Worm (Caenorhabditis elegans) whole organism, L3 larva: ENCODE measurements around the gene F15A4.2.

ENCODE experiments used
- ama-1 ChIP-seq: fragments of 150-350 bp; optimal IDR thresholded peaks from 2 replicates; lab custom pipeline; 2018
- ceh-9 ChIP-seq: sonication (generic microtip); optimal IDR thresholded peaks from 2 replicates; lab custom pipeline; 2018; ENCODE audit warnings: missing biosample characterization, missing genetic modification characterization
- egl-27 ChIP-seq: sonication (generic microtip); optimal IDR thresholded peaks from 4 replicates; lab custom pipeline; 2017; ENCODE audit warnings: missing biosample characterization, missing genetic modification reagents, missing genetic modification characterization
- fkh-10 ChIP-seq: sonication (generic microtip); optimal IDR thresholded peaks from 2 replicates; lab custom pipeline; 2017; ENCODE audit warnings: missing biosample characterization, missing genetic modification reagents, missing genetic modification characterization
- fos-1 ChIP-seq: fragments of 150-350 bp; optimal IDR thresholded peaks from 2 replicates; lab custom pipeline; 2014; ENCODE audit warnings: missing biosample characterization, missing genetic modification characterization
- lin-15B ChIP-seq: fragments of 150-350 bp; optimal IDR thresholded peaks from 2 replicates; lab custom pipeline; 2014; ENCODE audit warnings: missing biosample characterization, missing genetic modification characterization
- nhr-76 ChIP-seq: fragments of 150-350 bp; sonication (generic microtip); optimal IDR thresholded peaks from 5 replicates; lab custom pipeline; 2014; ENCODE audit warnings: missing biosample characterization, missing genetic modification characterization
- pqm-1 ChIP-seq: fragments of 150-350 bp; optimal IDR thresholded peaks from 2 replicates; lab custom pipeline; 2017; ENCODE audit warnings: missing biosample characterization, missing genetic modification characterization, inconsistent platforms
- skn-1 ChIP-seq: fragments of 150-350 bp; optimal IDR thresholded peaks from 2 replicates; lab custom pipeline; 2014; ENCODE audit warnings: missing biosample characterization, missing genetic modification characterization
- unc-39 ChIP-seq: sonication (generic microtip); optimal IDR thresholded peaks from 4 replicates; lab custom pipeline; 2017; ENCODE audit warnings: missing biosample characterization, missing genetic modification characterization
- unc-62 ChIP-seq: fragments of 150-350 bp; sonication (generic microtip); optimal IDR thresholded peaks from 4 replicates; lab custom pipeline; 2014; ENCODE audit warnings: missing biosample characterization, missing genetic modification reagents, missing genetic modification characterization
- ztf-4 ChIP-seq: fragments of 150-350 bp; optimal IDR thresholded peaks from 2 replicates; lab custom pipeline; 2014; ENCODE audit warnings: missing biosample characterization, missing genetic modification characterization

ce11 chrII:12467047-12467446 is 4.7 kb downstream of the F15A4.2 start, which contains the start of gene srg-16:
- TF ChIP-seq ceh-9 (tag; lab: Kevin White, UChicago) (no peak), nhr-76 (no peak), unc-39 (tag; lab: Kevin White, UChicago) (no peak), ama-1 (lab: Kevin White, UChicago) (no peak), lin-15B (tag; lab: Kevin White, UChicago) (no peak), egl-27 (no peak), pqm-1 (tag; lab: Kevin White, UChicago) (no peak), unc-62 (GFP tag; lab: Kevin White, UChicago) (no peak), fkh-10 (GFP tag; lab: Kevin White, UChicago) (no peak), ztf-4 (tag; lab: Kevin White, UChicago) (no peak), skn-1 (tag; lab: Kevin White, UChicago) (no peak), fos-1 (tag; lab: Kevin White, UChicago) (no peak)
